Worm (Caenorhabditis elegans): ENCODE results near the gene T24H7.8.

Gene T24H7.8

DNA sequence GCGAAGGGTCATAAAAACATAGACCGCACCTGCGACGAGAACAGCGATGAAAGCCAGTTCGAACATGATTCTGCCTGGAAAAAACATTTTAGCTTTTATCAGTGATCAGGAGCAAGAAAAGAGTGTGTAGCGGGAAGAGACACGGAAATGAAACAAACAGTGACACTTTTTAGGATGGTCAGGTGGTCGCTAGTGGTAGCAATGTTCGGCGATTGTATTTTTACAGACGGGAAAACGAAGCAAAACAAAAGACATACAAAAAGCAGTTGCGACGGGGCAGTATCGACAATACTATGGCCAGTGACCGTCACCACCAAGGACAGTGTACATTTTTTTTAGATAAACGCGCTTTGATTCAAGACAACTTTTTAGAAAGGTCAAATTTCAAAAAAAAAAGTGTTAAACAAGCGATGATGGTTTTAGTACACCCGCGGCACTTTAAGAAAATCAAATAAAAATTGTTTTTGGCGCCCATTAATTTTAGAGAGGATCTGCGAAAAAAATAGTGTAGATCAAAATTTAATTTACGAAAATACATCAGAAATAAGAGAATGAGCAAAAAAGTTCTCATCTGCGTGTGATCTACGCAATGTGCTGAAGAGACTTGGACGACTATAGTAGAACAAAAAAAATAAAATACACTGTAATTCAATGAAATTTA is 6.3 kb upstream of the T24H7.8 start, which contains the start of gene T24H7.9:
T24H7.9 (minus strand) TSS at position 74 of the 661 bp plus-strand sequence.
- TF ChIP-seq bed-2 (GFP tag; IDR thresholded peaks at IDR 0.05) (no peak), madf-3 (GFP tag; IDR thresholded peaks at IDR 0.05) (no peak), Y95B8A.8 (GFP tag; IDR thresholded peaks at IDR 0.05) (no peak), aptf-3 (GFP tag; IDR thresholded peaks at IDR 0.05) (no peak), atf-7 (tag; optimal IDR thresholded peaks at IDR 0.05) (no peak), ets-4 (GFP tag; optimal IDR thresholded peaks at IDR 0.05) (no peak), F49E8.2 (tag; optimal IDR thresholded peaks at IDR 0.05; ENCODE audit: insufficient read depth) (no peak), ztf-6 (GFP tag; IDR thresholded peaks at IDR 0.05) (no peak), ztf-28 (GFP tag; IDR thresholded peaks at IDR 0.05) (no peak), snpc-3.4 (tag; optimal IDR thresholded peaks at IDR 0.05) (no peak), C06A6.2 (GFP tag; conservative IDR thresholded peaks at IDR 0.05) (no peak), ztf-18 (tag; optimal IDR thresholded peaks at IDR 0.05) (no peak), B0019.2 (GFP tag; conservative IDR thresholded peaks at IDR 0.05) (no peak), K12H6.12 (tag; optimal IDR thresholded peaks at IDR 0.05) (no peak), F22D6.2 (tag; optimal IDR thresholded peaks at IDR 0.05) (no peak), pbrm-1 (GFP tag; IDR thresholded peaks at IDR 0.05) (no peak), madf-10 (tag; optimal IDR thresholded peaks at IDR 0.05) (no peak), lin-40 (tag; optimal IDR thresholded peaks at IDR 0.05) (no peak), hrde-1 (tag; optimal IDR thresholded peaks at IDR 0.05; ENCODE audit: borderline replicate concordance) (no peak), lin-35 (GFP tag; optimal IDR thresholded peaks at IDR 0.05) (no peak), dpff-1 (tag; optimal IDR thresholded peaks at IDR 0.05) (no peak), repo-1 (tag; optimal IDR thresholded peaks at IDR 0.05) (no peak), ekl-4 (GFP tag; IDR thresholded peaks at IDR 0.05) (no peak), Y53G8AR.9 (GFP tag; conservative IDR thresholded peaks at IDR 0.05) (no peak), D2030.7 (GFP tag; IDR thresholded peaks at IDR 0.05) (peak; percentile 50; the same call in 1 of the 2 replicates), hlh-26 (GFP tag; conservative IDR thresholded peaks at IDR 0.05) (no peak), lin-26 (GFP tag; IDR thresholded peaks at IDR 0.05) (no peak), gei-17 (GFP tag; optimal IDR thresholded peaks at IDR 0.05) (no peak), B0261.1 (tag; optimal IDR thresholded peaks at IDR 0.05) (no peak), ztf-25 (GFP tag; IDR thresholded peaks at IDR 0.05) (no peak), Y79H2A.3 (GFP tag; conservative IDR thresholded peaks at IDR 0.05) (no peak), nhr-90 (tag; optimal IDR thresholded peaks at IDR 0.05) (no peak), T07F8.4 (tag; optimal IDR thresholded peaks at IDR 0.05) (no peak), xnd-1 (tag; optimal IDR thresholded peaks at IDR 0.05) (peak; percentile 58), let-526 (GFP tag; IDR thresholded peaks at IDR 0.05) (no peak), F37B4.10 (GFP tag; IDR thresholded peaks at IDR 0.05) (no peak), dpl-1 (GFP tag; optimal IDR thresholded peaks at IDR 0.05) (peak; percentile 35), attf-5 (GFP tag; optimal IDR thresholded peaks at IDR 0.05) (peak; percentile 26), C17E4.6 (GFP tag; IDR thresholded peaks at IDR 0.05) (no peak), ccch-3 (GFP tag; optimal IDR thresholded peaks at IDR 0.05) (no peak), sdz-38 (tag; optimal IDR thresholded peaks at IDR 0.05) (no peak), egl-44 (GFP tag; IDR thresholded peaks at IDR 0.05) (no peak), ztf-3 (GFP tag; optimal IDR thresholded peaks at IDR 0.05) (no peak), rcor-1 (GFP tag; IDR thresholded peaks at IDR 0.05) (no peak), B0336.3 (GFP tag; IDR thresholded peaks at IDR 0.05) (0 out of 2 replicates have a peak, but pooled peaks have one; percentile 29), nhr-120 (GFP tag; IDR thresholded peaks at IDR 0.05) (no peak), mes-4 (tag; optimal IDR thresholded peaks at IDR 0.05) (no peak), nfya-1 (tag; optimal IDR thresholded peaks at IDR 0.05; ENCODE audit: borderline replicate concordance, insufficient read depth) (no peak)
